Worm (Caenorhabditis elegans) whole organism, L4 larva: ENCODE data around the gene sdha-1.

Experiments used
- F44E2.7 ChIP-seq: fragments of 200-800 bp; sonication (Bioruptor generic); IDR thresholded peaks from 2 replicates; pipeline ENCODE4 v2.1.2; 2022; ENCODE audit warnings: missing genetic modification characterization, missing compliant biosample characterization
- T20F7.1 ChIP-seq: fragments of 200-800 bp; sonication (Bioruptor generic); optimal IDR thresholded peaks from 2 replicates; lab custom pipeline; 2018; ENCODE audit warnings: mild to moderate bottlenecking, missing genetic modification characterization, missing compliant biosample characterization
- T26A8.4 ChIP-seq: fragments of 200-800 bp; sonication (Bioruptor generic); IDR thresholded peaks from 2 replicates; pipeline ENCODE4 v1.3.6; 2022; ENCODE audit warnings: missing genetic modification characterization, missing compliant biosample characterization
- ZK337.2 ChIP-seq: fragments of 200-800 bp; sonication (Bioruptor generic); IDR thresholded peaks from 2 replicates; pipeline ENCODE4 v1.3.6; 2022; ENCODE audit warnings: missing genetic modification reagents, missing genetic modification characterization, missing compliant biosample characterization
- ZK546.5 ChIP-seq, 2 experiments: sonication (generic microtip); optimal IDR thresholded peaks; 2 replicates each; lab custom pipeline; 2017; ENCODE audit warnings: missing biosample characterization in 2 of 2, missing genetic modification characterization in 2 of 2
- aha-1 ChIP-seq: fragments of 150-350 bp; peaks from one replicate; lab custom pipeline; 2014; ENCODE audit warnings: missing biosample characterization, missing genetic modification characterization
- arid-1 ChIP-seq: fragments of 200-800 bp; sonication (Bioruptor generic); conservative IDR thresholded peaks from 2 replicates; pipeline ENCODE4 v1.3.6; 2022; ENCODE audit warnings: missing genetic modification reagents, missing genetic modification characterization, missing compliant biosample characterization
- ceh-20 ChIP-seq: fragments of 200-800 bp; sonication (Bioruptor generic); IDR thresholded peaks from 2 replicates; pipeline ENCODE4 v1.3.6; 2022; ENCODE audit warnings: missing genetic modification reagents, missing genetic modification characterization, missing compliant biosample characterization
- ceh-28 ChIP-seq: fragments of 150-350 bp; optimal IDR thresholded peaks from 2 replicates; lab custom pipeline; 2014; ENCODE audit warnings: missing biosample characterization, missing genetic modification reagents, missing genetic modification characterization
- ceh-62 ChIP-seq: sonication (generic microtip); optimal IDR thresholded peaks from 2 replicates; lab custom pipeline; 2017; ENCODE audit warnings: missing biosample characterization, missing genetic modification characterization
- ctbp-1 ChIP-seq: fragments of 200-800 bp; sonication (Bioruptor generic); IDR thresholded peaks from 2 replicates; pipeline ENCODE4 v1.3.6; 2022; ENCODE audit warnings: missing genetic modification reagents, missing genetic modification characterization, missing compliant biosample characterization
- daf-16 ChIP-seq, 3 experiments: sonication (generic microtip); optimal IDR thresholded peaks; 2 replicates each; lab custom pipeline; 2016 to 2017; ENCODE audit warnings: missing genetic modification characterization in 3 of 3, missing genetic modification reagents in 3 of 3, mild to moderate bottlenecking in 2 of 3, missing compliant biosample characterization in 2 of 3, missing biosample characterization in 1 of 3, moderate library complexity in 1 of 3
- daf-19 ChIP-seq: fragments of 200-800 bp; sonication (Bioruptor generic); conservative IDR thresholded peaks from 2 replicates; pipeline ENCODE4 v1.3.6; 2022; ENCODE audit warnings: missing genetic modification characterization, missing compliant biosample characterization
- daf-8 ChIP-seq: fragments of 200-800 bp; sonication (Bioruptor generic); IDR thresholded peaks from 2 replicates; pipeline ENCODE4 v1.3.6; 2022; ENCODE audit warnings: missing genetic modification characterization, missing compliant biosample characterization
- dmd-6 ChIP-seq: fragments of 200-800 bp; sonication (Bioruptor generic); IDR thresholded peaks from 2 replicates; pipeline ENCODE4 v1.3.6; 2022; ENCODE audit warnings: missing genetic modification reagents, missing genetic modification characterization, missing compliant biosample characterization
- dpl-1 ChIP-seq: fragments of 150-350 bp; optimal IDR thresholded peaks from 2 replicates; lab custom pipeline; 2014; ENCODE audit warnings: missing biosample characterization, missing genetic modification reagents, missing genetic modification characterization
- dve-1 ChIP-seq: sonication (generic microtip); optimal IDR thresholded peaks from 2 replicates; lab custom pipeline; 2017; ENCODE audit warnings: antibody characterized with exemption, mild to moderate bottlenecking, missing genetic modification characterization, missing compliant biosample characterization; ENCODE audit not compliant: insufficient read depth
- gei-8 ChIP-seq: fragments of 200-800 bp; sonication (Bioruptor generic); optimal IDR thresholded peaks from 2 replicates; lab custom pipeline; 2018; ENCODE audit warnings: mild to moderate bottlenecking, missing genetic modification characterization, missing compliant biosample characterization
- hif-1 ChIP-seq, 2 experiments: sonication (generic microtip); optimal IDR thresholded peaks; 2 replicates each; lab custom pipeline; 2016 to 2017; ENCODE audit warnings: missing compliant biosample characterization in 2 of 2, missing genetic modification characterization in 2 of 2, missing genetic modification reagents in 2 of 2, missing genotype in 2 of 2, mild to moderate bottlenecking in 1 of 2
- hlh-11 ChIP-seq: fragments of 200-800 bp; sonication (Bioruptor generic); optimal IDR thresholded peaks from 2 replicates; lab custom pipeline; 2018; ENCODE audit warnings: mild to moderate bottlenecking, missing genetic modification characterization, missing compliant biosample characterization
- hlh-30 ChIP-seq: sonication (generic microtip); optimal IDR thresholded peaks from 2 replicates; lab custom pipeline; 2017; ENCODE audit warnings: antibody characterized with exemption, mild to moderate bottlenecking, missing genetic modification characterization, missing compliant biosample characterization; ENCODE audit not compliant: insufficient read depth
- lim-7 ChIP-seq: fragments of 200-800 bp; sonication (Bioruptor generic); IDR thresholded peaks from 2 replicates; pipeline ENCODE4 v1.3.6; 2022; ENCODE audit warnings: missing genetic modification characterization, missing compliant biosample characterization
- lin-1 ChIP-seq: fragments of 200-800 bp; sonication (Bioruptor generic); IDR thresholded peaks from 2 replicates; pipeline ENCODE4 v1.3.6; 2022; ENCODE audit warnings: missing genetic modification reagents, missing genetic modification characterization, missing compliant biosample characterization
- lin-13 ChIP-seq: fragments of 150-350 bp; optimal IDR thresholded peaks from 2 replicates; lab custom pipeline; 2014; ENCODE audit warnings: missing biosample characterization, missing genetic modification reagents, missing genetic modification characterization
- lin-15B ChIP-seq: fragments of 150-350 bp; sonication (generic microtip); optimal IDR thresholded peaks from 3 replicates; lab custom pipeline; 2014; ENCODE audit warnings: missing biosample characterization, missing genetic modification characterization
- lin-29 ChIP-seq: fragments of 200-800 bp; sonication (Bioruptor generic); IDR thresholded peaks from 2 replicates; pipeline ENCODE4 v1.3.6; 2022; ENCODE audit warnings: missing genetic modification reagents, missing genetic modification characterization, missing compliant biosample characterization
- lin-38 ChIP-seq: fragments of 200-800 bp; sonication (Bioruptor generic); IDR thresholded peaks from 2 replicates; pipeline ENCODE4 v1.3.6; 2022; ENCODE audit warnings: missing genetic modification reagents, missing genetic modification characterization, missing compliant biosample characterization
- lsy-2 ChIP-seq, 2 experiments: fragments of 150-350 bp in 1 of 2; sonication (generic microtip) in 1 of 2; optimal IDR thresholded peaks; 2 replicates each; lab custom pipeline; 2014 to 2017; ENCODE audit warnings: missing biosample characterization in 2 of 2, missing genetic modification characterization in 2 of 2
- mdl-1 ChIP-seq, 2 experiments: fragments of 150-350 bp in 1 of 2; sonication (generic microtip) in 1 of 2; optimal IDR thresholded peaks; 2 replicates each; lab custom pipeline; 2014 to 2017; ENCODE audit warnings: missing biosample characterization in 2 of 2, missing genetic modification characterization in 2 of 2
- mxl-3 ChIP-seq: fragments of 200-800 bp; sonication (Bioruptor generic); optimal IDR thresholded peaks from 2 replicates; lab custom pipeline; 2018; ENCODE audit warnings: mild to moderate bottlenecking, missing genetic modification characterization, missing compliant biosample characterization
- nhr-10 ChIP-seq: fragments of 150-350 bp; optimal IDR thresholded peaks from 2 replicates; lab custom pipeline; 2014; ENCODE audit warnings: missing biosample characterization, missing genetic modification characterization
- nhr-102 ChIP-seq: sonication (generic microtip); optimal IDR thresholded peaks from 2 replicates; lab custom pipeline; 2016; ENCODE audit warnings: mild to moderate bottlenecking, missing genetic modification characterization, moderate library complexity, missing compliant biosample characterization
- nhr-28 ChIP-seq: fragments of 150-350 bp; optimal IDR thresholded peaks from 2 replicates; lab custom pipeline; 2014; ENCODE audit warnings: missing biosample characterization, missing genetic modification characterization
- nhr-76 ChIP-seq: fragments of 150-350 bp; optimal IDR thresholded peaks from 2 replicates; lab custom pipeline; 2014; ENCODE audit warnings: missing biosample characterization, missing genetic modification characterization
- nhr-77 ChIP-seq: fragments of 150-350 bp; optimal IDR thresholded peaks from 2 replicates; lab custom pipeline; 2014; ENCODE audit warnings: missing biosample characterization, missing genetic modification characterization
- pqm-1 ChIP-seq: sonication (generic microtip); optimal IDR thresholded peaks from 2 replicates; lab custom pipeline; 2017; ENCODE audit warnings: missing biosample characterization, missing genetic modification characterization
- sdz-12 ChIP-seq: fragments of 200-800 bp; sonication (Bioruptor generic); optimal IDR thresholded peaks from 2 replicates; lab custom pipeline; 2018; ENCODE audit warnings: mild to moderate bottlenecking, missing genetic modification characterization, missing compliant biosample characterization
- set-16 ChIP-seq: fragments of 200-800 bp; sonication (Bioruptor generic); IDR thresholded peaks from 2 replicates; pipeline ENCODE4 v1.3.6; 2022; ENCODE audit warnings: missing genetic modification reagents, missing genetic modification characterization, missing compliant biosample characterization
- spr-1 ChIP-seq: sonication (generic microtip); optimal IDR thresholded peaks from 2 replicates; lab custom pipeline; 2016; ENCODE audit warnings: mild to moderate bottlenecking, missing genetic modification characterization, missing compliant biosample characterization
- tra-1 ChIP-seq: fragments of 200-800 bp; sonication (Bioruptor generic); IDR thresholded peaks from 2 replicates; pipeline ENCODE4 v1.3.6; 2022; ENCODE audit warnings: missing genetic modification reagents, missing genetic modification characterization, missing compliant biosample characterization
- unc-62 ChIP-seq, 3 experiments: fragments of 150-350 bp in 1 of 3; sonication (generic microtip); optimal IDR thresholded peaks in 2 of 3; peaks in 1 of 3; 1 replicate in 1 of 3; 2 replicates in 2 of 3; lab custom pipeline; 2014 to 2017; ENCODE audit warnings: missing biosample characterization in 3 of 3, missing genetic modification characterization in 3 of 3, missing genetic modification reagents in 3 of 3, missing genotype in 1 of 3
- vab-7 ChIP-seq: fragments of 200-800 bp; sonication (Bioruptor generic); IDR thresholded peaks from 2 replicates; pipeline ENCODE4 v1.3.6; 2022; ENCODE audit warnings: missing genetic modification reagents, missing genetic modification characterization, missing compliant biosample characterization
- zfp-2 ChIP-seq: sonication (generic microtip); optimal IDR thresholded peaks from 2 replicates; lab custom pipeline; 2016; ENCODE audit warnings: mild to moderate bottlenecking, missing genetic modification characterization, missing compliant biosample characterization
- zfp-3 ChIP-seq: fragments of 200-800 bp; sonication (Bioruptor generic); conservative IDR thresholded peaks from 2 replicates; pipeline ENCODE4 v1.3.6; 2022; ENCODE audit warnings: missing genetic modification reagents, missing genetic modification characterization, missing compliant biosample characterization
- zip-2 ChIP-seq: fragments of 150-350 bp; optimal IDR thresholded peaks from 2 replicates; lab custom pipeline; 2014; ENCODE audit warnings: missing biosample characterization, missing genetic modification characterization

Gene sdha-1

ce11 chrX:8568423-8568903, 22.6 kb upstream of the sdha-1 start (continued):
- TF ChIP-seq nhr-76 (tag; lab: Kevin White, UChicago): no peak
- TF ChIP-seq spr-1 (tag; lab: Kevin White, UChicago): no peak
- TF ChIP-seq zip-2 (tag; lab: Kevin White, UChicago): no peak
- TF ChIP-seq sdz-12 (GFP tag; lab: Kevin White, UChicago): no peak
- peak in 1 of 2 experiments; percentile 96 for TF ChIP-seq unc-62 (GFP tag; optimal IDR thresholded peaks at IDR 0.05 in 1 of 2; lab: Kevin White, UChicago)
- TF ChIP-seq unc-62 (tag; optimal IDR thresholded peaks at IDR 0.05; lab: Kevin White, UChicago): no peak
- TF ChIP-seq vab-7 (GFP tag; lab: Robert Waterston, UW): no peak
- no peak for TF ChIP-seq zfp-2 (tag; lab: Kevin White, UChicago)
- TF ChIP-seq nhr-28 (tag; lab: Kevin White, UChicago): peak; percentile 57
- TF ChIP-seq lin-13 (GFP tag; lab: Kevin White, UChicago): no peak
- no peak for TF ChIP-seq F44E2.7 (GFP tag; lab: Robert Waterston, UW)
- TF ChIP-seq, all 104 proteins: peak for 12

ce11 chrX:8567823-8568314, 22.0 kb upstream of the sdha-1 start:
- TF ChIP-seq nhr-10 (no peak), daf-16 (GFP tag; optimal IDR thresholded peaks at IDR 0.05; lab: Kevin White, UChicago) (no peak), daf-16 (tag; optimal IDR thresholded peaks at IDR 0.05; lab: Kevin White, UChicago) (peak; percentile 7), dve-1 (peak; percentile 21), ZK546.5 (tag; optimal IDR thresholded peaks at IDR 0.05; lab: Kevin White, UChicago) (no peak), nhr-102 (tag; lab: Kevin White, UChicago) (no peak), aha-1 (tag; lab: Kevin White, UChicago) (peak; percentile 98), lin-29 (no peak), hif-1 (tag; optimal IDR thresholded peaks at IDR 0.05; lab: Kevin White, UChicago) (no peak), daf-8 (GFP tag; lab: Robert Waterston, UW) (no peak), pqm-1 (tag; lab: Kevin White, UChicago) (peak; percentile 32), F44E2.7 (GFP tag; lab: Robert Waterston, UW) (no peak), gei-8 (no peak), ceh-62 (tag; lab: Kevin White, UChicago) (no peak), hlh-30 (tag; lab: Kevin White, UChicago) (no peak), lim-7 (GFP tag; lab: Robert Waterston, UW) (no peak), ZK337.2 (GFP tag; lab: Robert Waterston, UW) (no peak), dpl-1 (GFP tag; lab: Kevin White, UChicago) (no peak)

ce11 chrX:8567166-8567565, 21.3 kb upstream of the sdha-1 start:
- TF ChIP-seq hlh-11 (tag; lab: Kevin White, UChicago) (peak; percentile 83), lin-13 (GFP tag; lab: Kevin White, UChicago) (no peak), mdl-1 (tag; optimal IDR thresholded peaks at IDR 0.05; lab: Kevin White, UChicago) (peak in 1 of 2 experiments; percentile 54), pqm-1 (tag; lab: Kevin White, UChicago) (peak; percentile 85), lin-38 (no peak), T26A8.4 (GFP tag; lab: Robert Waterston, UW) (no peak), zfp-2 (tag; lab: Kevin White, UChicago) (no peak), mxl-3 (peak; percentile 60), dmd-6 (peak; percentile 96), nhr-77 (peak; percentile 68), lin-1 (GFP tag; lab: Robert Waterston, UW) (peak; percentile 89), dpl-1 (GFP tag; lab: Kevin White, UChicago) (no peak), ceh-20 (GFP tag; lab: Robert Waterston, UW) (peak; percentile 63; the same call in 1 of the 2 replicates), dve-1 (peak; percentile 93), nhr-28 (tag; lab: Kevin White, UChicago) (peak; percentile 89), lsy-2 (tag; optimal IDR thresholded peaks at IDR 0.05; lab: Kevin White, UChicago) (peak in 1 of 2 experiments; percentile 41), lim-7 (GFP tag; lab: Robert Waterston, UW) (no peak), tra-1 (peak; percentile 100), hlh-30 (tag; lab: Kevin White, UChicago) (peak; percentile 38), arid-1 (GFP tag; lab: Robert Waterston, UW) (no peak), zfp-3 (no peak), ceh-28 (no peak), lin-15B (tag; lab: Kevin White, UChicago) (no peak), T20F7.1 (GFP tag; lab: Kevin White, UChicago) (peak; percentile 26), daf-19 (no peak), ctbp-1 (no peak), set-16 (no peak)
